Worm (Caenorhabditis elegans) whole organism, young adult: ENCODE results near the gene M03F8.6.

Source experiments
- B0261.1 ChIP-seq: sonication (generic microtip); optimal IDR thresholded peaks from 2 replicates; lab custom pipeline; 2016; ENCODE audit warnings: mild to moderate bottlenecking, missing genetic modification characterization, moderate library complexity, missing compliant biosample characterization
- F10E7.11 ChIP-seq: sonication (generic microtip); optimal IDR thresholded peaks from 2 replicates; lab custom pipeline; 2017; ENCODE audit warnings: mild to moderate bottlenecking, missing genetic modification characterization, moderate library complexity, missing compliant biosample characterization
- F22D6.2 ChIP-seq: sonication (generic microtip); optimal IDR thresholded peaks from 2 replicates; lab custom pipeline; 2016; ENCODE audit warnings: mild to moderate bottlenecking, missing genetic modification characterization, missing compliant biosample characterization
- F33H1.4 ChIP-seq: fragments of 200-800 bp; sonication (Bioruptor generic); IDR thresholded peaks from 2 replicates; pipeline ENCODE4 v1.3.6; 2022; ENCODE audit warnings: missing genetic modification reagents, missing genetic modification characterization, missing compliant biosample characterization
- F57A8.1 ChIP-seq: fragments of 200-800 bp; sonication (Bioruptor generic); optimal IDR thresholded peaks from 2 replicates; lab custom pipeline; 2018; ENCODE audit warnings: mild to moderate bottlenecking, missing genetic modification characterization, moderate library complexity, missing compliant biosample characterization
- K12H6.12 ChIP-seq: fragments of 200-800 bp; sonication (Bioruptor generic); optimal IDR thresholded peaks from 2 replicates; lab custom pipeline; 2018; ENCODE audit warnings: mild to moderate bottlenecking, missing genetic modification characterization, missing compliant biosample characterization
- T07F8.4 ChIP-seq: sonication (generic microtip); optimal IDR thresholded peaks from 2 replicates; lab custom pipeline; 2016; ENCODE audit warnings: mild to moderate bottlenecking, missing genetic modification characterization, moderate library complexity, missing compliant biosample characterization
- Y79H2A.3 ChIP-seq: fragments of 200-800 bp; sonication (Bioruptor generic); conservative IDR thresholded peaks from 2 replicates; pipeline ENCODE4 v1.3.6; 2022; ENCODE audit warnings: missing genetic modification reagents, missing genetic modification characterization, missing compliant biosample characterization
- Y95B8A.8 ChIP-seq: fragments of 200-800 bp; sonication (Bioruptor generic); IDR thresholded peaks from 2 replicates; pipeline ENCODE4 v1.3.6; 2022; ENCODE audit warnings: missing genetic modification reagents, missing genetic modification characterization, missing compliant biosample characterization
- ama-1 ChIP-seq, 3 experiments: fragments of 150-350 bp in 1 of 3; sonication (generic microtip) in 2 of 3; optimal IDR thresholded peaks; 2 replicates each; lab custom pipeline; 2014 to 2018; ENCODE audit warnings: missing biosample characterization in 2 of 3, missing genetic modification characterization in 2 of 3, missing genetic modification reagents in 2 of 3
- atf-7 ChIP-seq: sonication (generic microtip); optimal IDR thresholded peaks from 2 replicates; lab custom pipeline; 2017; ENCODE audit warnings: mild to moderate bottlenecking, missing genetic modification characterization, missing compliant biosample characterization
- bed-1 ChIP-seq: fragments of 200-800 bp; sonication (Bioruptor generic); IDR thresholded peaks from 2 replicates; pipeline ENCODE4 v1.3.6; 2022; ENCODE audit warnings: missing genetic modification reagents, missing genetic modification characterization, missing compliant biosample characterization
- bed-2 ChIP-seq: fragments of 200-800 bp; sonication (Bioruptor generic); IDR thresholded peaks from 2 replicates; pipeline ENCODE4 v1.3.6; 2022; ENCODE audit warnings: missing genetic modification reagents, missing genetic modification characterization, missing compliant biosample characterization
- ccch-3 ChIP-seq: fragments of 200-800 bp; sonication (Bioruptor generic); optimal IDR thresholded peaks from 2 replicates; lab custom pipeline; 2018; ENCODE audit warnings: mild to moderate bottlenecking, missing genetic modification characterization, missing compliant biosample characterization
- ceh-100 ChIP-seq: fragments of 200-800 bp; sonication (Bioruptor generic); IDR thresholded peaks from 2 replicates; pipeline ENCODE4 v1.3.6; 2022; ENCODE audit warnings: missing genetic modification reagents, missing genetic modification characterization, missing compliant biosample characterization
- ceh-27 ChIP-seq: fragments of 200-800 bp; sonication (Bioruptor generic); optimal IDR thresholded peaks from 2 replicates; lab custom pipeline; 2018; ENCODE audit warnings: mild to moderate bottlenecking, missing genetic modification characterization, moderate library complexity, missing compliant biosample characterization
- ceh-91 ChIP-seq: fragments of 200-800 bp; sonication (Bioruptor generic); IDR thresholded peaks from 2 replicates; pipeline ENCODE4 v1.3.6; 2022; ENCODE audit warnings: missing genetic modification reagents, missing genetic modification characterization, missing compliant biosample characterization
- dpl-1 ChIP-seq: fragments of 150-350 bp; optimal IDR thresholded peaks from 2 replicates; lab custom pipeline; 2014; ENCODE audit warnings: missing biosample characterization, missing genetic modification reagents, missing genetic modification characterization
- egl-18 ChIP-seq: fragments of 200-800 bp; sonication (Bioruptor generic); IDR thresholded peaks from 2 replicates; pipeline ENCODE4 v1.3.6; 2022; ENCODE audit warnings: missing genetic modification reagents, missing genetic modification characterization, missing compliant biosample characterization
- egl-44 ChIP-seq: fragments of 200-800 bp; sonication (Bioruptor generic); IDR thresholded peaks from 2 replicates; pipeline ENCODE4 v1.3.6; 2022; ENCODE audit warnings: missing genetic modification reagents, missing genetic modification characterization, missing compliant biosample characterization
- ets-4 ChIP-seq: fragments of 200-800 bp; sonication (Bioruptor generic); optimal IDR thresholded peaks from 2 replicates; lab custom pipeline; 2018; ENCODE audit warnings: mild to moderate bottlenecking, missing genetic modification characterization, missing compliant biosample characterization
- hlh-26 ChIP-seq: fragments of 200-800 bp; sonication (Bioruptor generic); conservative IDR thresholded peaks from 2 replicates; pipeline ENCODE4 v1.3.6; 2022; ENCODE audit warnings: missing genetic modification reagents, missing genetic modification characterization, missing compliant biosample characterization
- hrde-1 ChIP-seq: sonication (generic microtip); optimal IDR thresholded peaks from 2 replicates; lab custom pipeline; 2016; ENCODE audit warnings: missing genetic modification characterization, mild to moderate bottlenecking, missing compliant biosample characterization, moderate library complexity, missing genotype, missing genetic modification reagents, borderline replicate concordance
- hsf-1 ChIP-seq: fragments of 200-800 bp; sonication (Bioruptor generic); IDR thresholded peaks from 2 replicates; pipeline ENCODE4 v1.3.6; 2022; ENCODE audit warnings: missing genetic modification reagents, missing genetic modification characterization, missing compliant biosample characterization
- let-526 ChIP-seq: fragments of 200-800 bp; sonication (Bioruptor generic); IDR thresholded peaks from 2 replicates; pipeline ENCODE4 v1.3.6; 2022; ENCODE audit warnings: missing genetic modification reagents, missing genetic modification characterization, missing compliant biosample characterization
- lin-26 ChIP-seq: fragments of 200-800 bp; sonication (Bioruptor generic); IDR thresholded peaks from 2 replicates; pipeline ENCODE4 v1.3.6; 2022; ENCODE audit warnings: missing genetic modification reagents, missing genetic modification characterization, missing compliant biosample characterization
- madf-10 ChIP-seq: sonication (generic microtip); optimal IDR thresholded peaks from 2 replicates; lab custom pipeline; 2016; ENCODE audit warnings: mild to moderate bottlenecking, missing genetic modification characterization, missing compliant biosample characterization
- madf-6 ChIP-seq: fragments of 200-800 bp; sonication (Bioruptor generic); IDR thresholded peaks from 2 replicates; pipeline ENCODE4 v1.3.6; 2022; ENCODE audit warnings: missing genetic modification reagents, missing genetic modification characterization, missing compliant biosample characterization
- mcd-1 ChIP-seq: fragments of 200-800 bp; sonication (Bioruptor generic); IDR thresholded peaks from 2 replicates; pipeline ENCODE4 v1.3.6; 2022; ENCODE audit warnings: missing genetic modification reagents, missing genetic modification characterization, missing compliant biosample characterization
- mxl-1 ChIP-seq: sonication (generic microtip); optimal IDR thresholded peaks from 2 replicates; lab custom pipeline; 2016; ENCODE audit warnings: missing genetic modification characterization, missing compliant biosample characterization
- nfya-1 ChIP-seq: sonication (generic microtip); optimal IDR thresholded peaks from 2 replicates; lab custom pipeline; 2017; ENCODE audit warnings: antibody characterized with exemption, missing compliant biosample characterization, missing genetic modification characterization, borderline replicate concordance; ENCODE audit not compliant: insufficient read depth
- nfya-2 ChIP-seq: fragments of 200-800 bp; sonication (Bioruptor generic); IDR thresholded peaks from 2 replicates; pipeline ENCODE4 v1.3.6; 2022; ENCODE audit warnings: missing genetic modification reagents, missing genetic modification characterization, missing compliant biosample characterization
- nhr-179 ChIP-seq: sonication (generic microtip); optimal IDR thresholded peaks from 2 replicates; lab custom pipeline; 2016; ENCODE audit warnings: mild to moderate bottlenecking, missing genetic modification characterization, missing compliant biosample characterization
- repo-1 ChIP-seq: sonication (generic microtip); optimal IDR thresholded peaks from 2 replicates; lab custom pipeline; 2017; ENCODE audit warnings: mild to moderate bottlenecking, missing genetic modification characterization, missing compliant biosample characterization
- sdz-38 ChIP-seq: sonication (generic microtip); optimal IDR thresholded peaks from 2 replicates; lab custom pipeline; 2016; ENCODE audit warnings: missing genotype, missing genetic modification characterization, missing compliant biosample characterization
- snpc-4 ChIP-seq, 5 experiments: fragments of 150-350 bp in 1 of 5; sonication (generic microtip) in 4 of 5; optimal IDR thresholded peaks; 2 replicates each; lab custom pipeline; 2014 to 2018; ENCODE audit warnings: missing genetic modification characterization in 5 of 5, missing biosample characterization in 3 of 5, antibody characterized with exemption in 2 of 5, mild to moderate bottlenecking in 2 of 5, missing compliant biosample characterization in 2 of 5, missing genotype in 2 of 5, moderate library complexity in 2 of 5, missing genetic modification reagents in 1 of 5
- somi-1 ChIP-seq: fragments of 200-800 bp; sonication (Bioruptor generic); optimal IDR thresholded peaks from 2 replicates; lab custom pipeline; 2018; ENCODE audit warnings: mild to moderate bottlenecking, missing genetic modification characterization, missing compliant biosample characterization
- tbp1 ChIP-seq: fragments of 200-800 bp; sonication (Bioruptor generic); optimal IDR thresholded peaks from 2 replicates; lab custom pipeline; 2018; ENCODE audit warnings: mild to moderate bottlenecking, missing genetic modification characterization, missing compliant biosample characterization
- tbx-9 ChIP-seq: sonication (generic microtip); optimal IDR thresholded peaks from 2 replicates; lab custom pipeline; 2016; ENCODE audit warnings: borderline replicate concordance, missing genetic modification characterization, inconsistent platforms, missing compliant biosample characterization
- unc-130 ChIP-seq: sonication (generic microtip); optimal IDR thresholded peaks from 2 replicates; lab custom pipeline; 2016; ENCODE audit warnings: missing genetic modification reagents, missing genetic modification characterization, missing compliant biosample characterization
- unc-62 ChIP-seq: fragments of 150-350 bp; optimal IDR thresholded peaks from 2 replicates; lab custom pipeline; 2014; ENCODE audit warnings: missing biosample characterization, missing genetic modification reagents, missing genetic modification characterization
- zim-3 ChIP-seq: sonication (generic microtip); optimal IDR thresholded peaks from 2 replicates; lab custom pipeline; 2017; ENCODE audit warnings: mild to moderate bottlenecking, missing genetic modification characterization, moderate library complexity, missing compliant biosample characterization
- ztf-22 ChIP-seq: fragments of 200-800 bp; sonication (Bioruptor generic); optimal IDR thresholded peaks from 2 replicates; lab custom pipeline; 2018; ENCODE audit warnings: mild to moderate bottlenecking, missing genetic modification characterization, moderate library complexity, missing compliant biosample characterization
- ztf-25 ChIP-seq: fragments of 200-800 bp; sonication (Bioruptor generic); IDR thresholded peaks from 2 replicates; pipeline ENCODE4 v1.3.6; 2022; ENCODE audit warnings: missing genetic modification reagents, missing genetic modification characterization, missing compliant biosample characterization
- ztf-28 ChIP-seq: fragments of 200-800 bp; sonication (Bioruptor generic); IDR thresholded peaks from 2 replicates; pipeline ENCODE4 v1.3.6; 2022; ENCODE audit warnings: missing genetic modification reagents, missing genetic modification characterization, missing compliant biosample characterization
- ztf-3 ChIP-seq: fragments of 200-800 bp; sonication (Bioruptor generic); optimal IDR thresholded peaks from 2 replicates; lab custom pipeline; 2018; ENCODE audit warnings: mild to moderate bottlenecking, missing genetic modification characterization, missing compliant biosample characterization

Gene M03F8.6

DNA sequence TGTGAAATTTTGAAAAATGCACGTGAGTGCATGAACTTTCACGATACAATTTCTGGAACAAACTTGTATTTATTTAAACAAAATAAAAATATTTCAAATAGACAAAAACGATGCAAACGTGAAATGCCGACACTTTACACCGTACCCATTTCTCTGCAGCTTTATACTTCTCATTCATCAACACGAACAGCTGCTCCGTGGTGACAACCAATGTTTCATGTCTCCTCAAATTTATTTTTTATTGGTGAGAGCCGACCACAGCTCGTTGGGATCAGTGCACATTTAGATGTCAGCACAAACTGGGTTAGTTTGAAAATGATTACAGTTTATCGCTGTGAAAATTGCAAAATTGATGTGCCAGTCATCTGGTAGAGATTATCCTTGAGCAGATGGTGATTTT, 41.0 kb upstream of the M03F8.6 start:
- TF ChIP-seq mcd-1 (GFP tag; lab: Robert Waterston, UW), result no peak
- TF ChIP-seq repo-1 (tag; lab: Kevin White, UChicago), result no peak
- no peak for TF ChIP-seq egl-44
- no peak for TF ChIP-seq dpl-1 (GFP tag; lab: Kevin White, UChicago)

DNA sequence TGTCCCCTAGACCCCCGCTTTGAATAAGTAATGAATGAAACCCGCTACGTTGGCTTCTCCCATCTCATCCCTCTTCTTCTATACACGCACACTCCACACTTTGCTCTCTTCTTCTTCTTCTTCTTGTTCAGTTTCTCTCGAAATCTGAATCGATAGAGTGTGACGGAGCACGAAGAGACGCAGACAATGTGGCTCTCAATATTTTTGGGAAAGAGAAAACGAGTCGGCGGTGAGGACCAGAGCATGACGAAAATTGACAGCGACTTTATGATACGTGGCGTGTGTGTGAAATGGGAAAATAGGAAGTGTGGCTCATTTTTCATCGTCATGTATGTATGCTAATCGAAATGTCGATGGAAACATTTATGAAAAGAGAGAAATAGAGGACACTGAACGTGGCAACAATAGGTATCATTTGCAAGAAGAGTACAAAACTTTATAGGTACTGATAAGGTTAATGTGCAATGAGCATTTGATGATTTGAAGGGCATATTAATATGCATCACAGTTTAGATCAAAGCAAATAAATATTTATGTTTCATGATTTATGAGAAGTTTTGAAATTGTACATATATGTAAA, 36.9 kb upstream of the M03F8.6 start:
- TF ChIP-seq nfya-1 (tag; lab: Kevin White, UChicago) (no peak), nfya-2 (GFP tag; lab: Robert Waterston, UW) (no peak), F57A8.1 (GFP tag; lab: Kevin White, UChicago) (no peak), lin-26 (no peak), ceh-91 (GFP tag; lab: Robert Waterston, UW) (no peak), F22D6.2 (no peak), Y79H2A.3 (GFP tag; lab: Robert Waterston, UW) (no peak), unc-62 (GFP tag; lab: Kevin White, UChicago) (peak; percentile 52), hrde-1 (tag; lab: Kevin White, UChicago) (no peak), B0261.1 (no peak), ceh-100 (GFP tag; lab: Robert Waterston, UW) (no peak), egl-18 (no peak), somi-1 (GFP tag; lab: Kevin White, UChicago) (no peak), ztf-3 (GFP tag; lab: Kevin White, UChicago) (no peak), bed-1 (GFP tag; lab: Robert Waterston, UW) (no peak), bed-2 (GFP tag; lab: Robert Waterston, UW) (no peak), mxl-1 (no peak), unc-130 (GFP tag; lab: Kevin White, UChicago) (no peak), F10E7.11 (no peak), snpc-4 (GFP tag; optimal IDR thresholded peaks at IDR 0.05; lab: Kevin White, UChicago) (no peak), snpc-4 (tag; optimal IDR thresholded peaks at IDR 0.05; lab: Kevin White, UChicago) (no peak), madf-10 (tag; lab: Kevin White, UChicago) (no peak), ama-1 (optimal IDR thresholded peaks at IDR 0.05; lab: Kevin White, UChicago) (no peak), ama-1 (GFP tag; optimal IDR thresholded peaks at IDR 0.05; lab: Kevin White, UChicago) (no peak), sdz-38 (tag; lab: Kevin White, UChicago) (no peak), ceh-27 (GFP tag; lab: Kevin White, UChicago) (peak; percentile 27), ccch-3 (GFP tag; lab: Kevin White, UChicago) (no peak), F33H1.4 (no peak), madf-6 (GFP tag; lab: Robert Waterston, UW) (no peak), hlh-26 (GFP tag; lab: Robert Waterston, UW) (no peak), ztf-28 (GFP tag; lab: Robert Waterston, UW) (no peak), atf-7 (tag; lab: Kevin White, UChicago) (no peak), ztf-22 (no peak), T07F8.4 (no peak), hsf-1 (GFP tag; lab: Robert Waterston, UW) (no peak), tbp1 (GFP tag; lab: Kevin White, UChicago) (no peak), tbx-9 (no peak), ets-4 (no peak), let-526 (GFP tag; lab: Robert Waterston, UW) (no peak), nhr-179 (no peak), zim-3 (tag; lab: Kevin White, UChicago) (no peak), K12H6.12 (tag; lab: Kevin White, UChicago) (peak; percentile 22), Y95B8A.8 (GFP tag; lab: Robert Waterston, UW) (no peak), ztf-25 (GFP tag; lab: Robert Waterston, UW) (no peak)
